Worm (Caenorhabditis elegans) whole organism, L4 larva: Measurements from ENCODE around the gene clec-221.

Source experiments
- D1046.2 ChIP-seq: fragments of 200-800 bp; sonication (Bioruptor generic); IDR thresholded peaks from 2 replicates; pipeline ENCODE4 v1.3.6; 2022; ENCODE audit warnings: missing genetic modification characterization, missing compliant biosample characterization
- T20F7.1 ChIP-seq: fragments of 200-800 bp; sonication (Bioruptor generic); optimal IDR thresholded peaks from 2 replicates; lab custom pipeline; 2018; ENCODE audit warnings: mild to moderate bottlenecking, missing genetic modification characterization, missing compliant biosample characterization
- T26A8.4 ChIP-seq: fragments of 200-800 bp; sonication (Bioruptor generic); IDR thresholded peaks from 2 replicates; pipeline ENCODE4 v1.3.6; 2022; ENCODE audit warnings: missing genetic modification characterization, missing compliant biosample characterization
- Y105C5A.15 ChIP-seq: fragments of 200-800 bp; sonication (Bioruptor generic); IDR thresholded peaks from 2 replicates; pipeline ENCODE4 v1.3.6; 2022; ENCODE audit warnings: missing genetic modification characterization, missing compliant biosample characterization
- Y5F2A.4 ChIP-seq: fragments of 200-800 bp; sonication (Bioruptor generic); optimal IDR thresholded peaks from 2 replicates; lab custom pipeline; 2018; ENCODE audit warnings: mild to moderate bottlenecking, missing genetic modification characterization, missing compliant biosample characterization
- ZK337.2 ChIP-seq: fragments of 200-800 bp; sonication (Bioruptor generic); IDR thresholded peaks from 2 replicates; pipeline ENCODE4 v1.3.6; 2022; ENCODE audit warnings: missing genetic modification reagents, missing genetic modification characterization, missing compliant biosample characterization
- ZK546.5 ChIP-seq, 2 experiments: sonication (generic microtip); optimal IDR thresholded peaks; 2 replicates each; lab custom pipeline; 2017; ENCODE audit warnings: missing biosample characterization in 2 of 2, missing genetic modification characterization in 2 of 2
- aha-1 ChIP-seq: fragments of 150-350 bp; peaks from one replicate; lab custom pipeline; 2014; ENCODE audit warnings: missing biosample characterization, missing genetic modification characterization
- ama-1 ChIP-seq: fragments of 150-350 bp; optimal IDR thresholded peaks from 2 replicates; lab custom pipeline; 2014; ENCODE audit warnings: inconsistent platforms, mixed read lengths
- ceh-44 ChIP-seq: fragments of 200-800 bp; sonication (Bioruptor generic); IDR thresholded peaks from 2 replicates; pipeline ENCODE4 v1.3.6; 2022; ENCODE audit warnings: missing genetic modification reagents, missing genetic modification characterization, missing compliant biosample characterization
- ceh-82 ChIP-seq: sonication (generic microtip); optimal IDR thresholded peaks from 2 replicates; lab custom pipeline; 2017; ENCODE audit warnings: missing biosample characterization, missing genetic modification characterization
- daf-12 ChIP-seq: fragments of 150-350 bp; optimal IDR thresholded peaks from 2 replicates; lab custom pipeline; 2014; ENCODE audit warnings: missing biosample characterization, missing genetic modification reagents, missing genetic modification characterization
- daf-16 ChIP-seq, 3 experiments: sonication (generic microtip); optimal IDR thresholded peaks; 2 replicates each; lab custom pipeline; 2016 to 2017; ENCODE audit warnings: missing genetic modification characterization in 3 of 3, missing genetic modification reagents in 3 of 3, mild to moderate bottlenecking in 2 of 3, missing compliant biosample characterization in 2 of 3, missing biosample characterization in 1 of 3, moderate library complexity in 1 of 3
- daf-19 ChIP-seq: fragments of 200-800 bp; sonication (Bioruptor generic); conservative IDR thresholded peaks from 2 replicates; pipeline ENCODE4 v1.3.6; 2022; ENCODE audit warnings: missing genetic modification characterization, missing compliant biosample characterization
- dmd-6 ChIP-seq: fragments of 200-800 bp; sonication (Bioruptor generic); IDR thresholded peaks from 2 replicates; pipeline ENCODE4 v1.3.6; 2022; ENCODE audit warnings: missing genetic modification reagents, missing genetic modification characterization, missing compliant biosample characterization
- dmd-8 ChIP-seq: fragments of 200-800 bp; sonication (Bioruptor generic); IDR thresholded peaks from 2 replicates; pipeline ENCODE4 v1.3.6; 2022; ENCODE audit warnings: missing genetic modification characterization, missing compliant biosample characterization
- dpl-1 ChIP-seq: fragments of 150-350 bp; optimal IDR thresholded peaks from 2 replicates; lab custom pipeline; 2014; ENCODE audit warnings: missing biosample characterization, missing genetic modification reagents, missing genetic modification characterization
- dve-1 ChIP-seq: sonication (generic microtip); optimal IDR thresholded peaks from 2 replicates; lab custom pipeline; 2017; ENCODE audit warnings: antibody characterized with exemption, mild to moderate bottlenecking, missing genetic modification characterization, missing compliant biosample characterization; ENCODE audit not compliant: insufficient read depth
- egl-27 ChIP-seq: sonication (generic microtip); optimal IDR thresholded peaks from 3 replicates; lab custom pipeline; 2017; ENCODE audit warnings: missing biosample characterization, missing genetic modification reagents, missing genetic modification characterization
- hlh-11 ChIP-seq: fragments of 200-800 bp; sonication (Bioruptor generic); optimal IDR thresholded peaks from 2 replicates; lab custom pipeline; 2018; ENCODE audit warnings: mild to moderate bottlenecking, missing genetic modification characterization, missing compliant biosample characterization
- hlh-30 ChIP-seq: sonication (generic microtip); optimal IDR thresholded peaks from 2 replicates; lab custom pipeline; 2017; ENCODE audit warnings: antibody characterized with exemption, mild to moderate bottlenecking, missing genetic modification characterization, missing compliant biosample characterization; ENCODE audit not compliant: insufficient read depth
- lin-1 ChIP-seq: fragments of 200-800 bp; sonication (Bioruptor generic); IDR thresholded peaks from 2 replicates; pipeline ENCODE4 v1.3.6; 2022; ENCODE audit warnings: missing genetic modification reagents, missing genetic modification characterization, missing compliant biosample characterization
- lin-13 ChIP-seq: fragments of 150-350 bp; optimal IDR thresholded peaks from 2 replicates; lab custom pipeline; 2014; ENCODE audit warnings: missing biosample characterization, missing genetic modification reagents, missing genetic modification characterization
- lin-29 ChIP-seq: fragments of 200-800 bp; sonication (Bioruptor generic); IDR thresholded peaks from 2 replicates; pipeline ENCODE4 v1.3.6; 2022; ENCODE audit warnings: missing genetic modification reagents, missing genetic modification characterization, missing compliant biosample characterization
- lin-39 ChIP-seq: fragments of 150-350 bp; optimal IDR thresholded peaks from 2 replicates; lab custom pipeline; 2014; ENCODE audit warnings: missing biosample characterization, missing genetic modification reagents, missing genetic modification characterization
- lsy-2 ChIP-seq, 2 experiments: fragments of 150-350 bp in 1 of 2; sonication (generic microtip) in 1 of 2; optimal IDR thresholded peaks; 2 replicates each; lab custom pipeline; 2014 to 2017; ENCODE audit warnings: missing biosample characterization in 2 of 2, missing genetic modification characterization in 2 of 2
- mdl-1 ChIP-seq, 2 experiments: fragments of 150-350 bp in 1 of 2; sonication (generic microtip) in 1 of 2; optimal IDR thresholded peaks; 2 replicates each; lab custom pipeline; 2014 to 2017; ENCODE audit warnings: missing biosample characterization in 2 of 2, missing genetic modification characterization in 2 of 2
- mes-2 ChIP-seq: sonication (generic microtip); optimal IDR thresholded peaks from 2 replicates; lab custom pipeline; 2016; ENCODE audit warnings: missing genotype, mild to moderate bottlenecking, missing genetic modification characterization, missing compliant biosample characterization; ENCODE audit not compliant: poor library complexity, severe bottlenecking
- nhr-102 ChIP-seq: sonication (generic microtip); optimal IDR thresholded peaks from 2 replicates; lab custom pipeline; 2016; ENCODE audit warnings: mild to moderate bottlenecking, missing genetic modification characterization, moderate library complexity, missing compliant biosample characterization
- nhr-111 ChIP-seq: fragments of 200-800 bp; sonication (Bioruptor generic); optimal IDR thresholded peaks from 2 replicates; lab custom pipeline; 2018; ENCODE audit warnings: mild to moderate bottlenecking, missing genetic modification characterization, missing compliant biosample characterization
- nhr-42 ChIP-seq: fragments of 200-800 bp; sonication (Bioruptor generic); IDR thresholded peaks from 2 replicates; pipeline ENCODE4 v1.3.6; 2022; ENCODE audit warnings: missing genetic modification characterization, missing compliant biosample characterization
- nhr-48 ChIP-seq: sonication (generic microtip); optimal IDR thresholded peaks from 2 replicates; lab custom pipeline; 2016; ENCODE audit warnings: mild to moderate bottlenecking, missing genetic modification characterization, missing compliant biosample characterization
- nhr-6 ChIP-seq: fragments of 150-350 bp; optimal IDR thresholded peaks from 2 replicates; lab custom pipeline; 2014; ENCODE audit warnings: missing biosample characterization, missing genetic modification characterization
- nhr-76 ChIP-seq: fragments of 150-350 bp; optimal IDR thresholded peaks from 2 replicates; lab custom pipeline; 2014; ENCODE audit warnings: missing biosample characterization, missing genetic modification characterization
- nhr-77 ChIP-seq: fragments of 150-350 bp; optimal IDR thresholded peaks from 2 replicates; lab custom pipeline; 2014; ENCODE audit warnings: missing biosample characterization, missing genetic modification characterization
- pha-4 ChIP-seq, 2 experiments: fragments of 150-350 bp in 1 of 2; fragments of 200-800 bp in 1 of 2; sonication (Bioruptor generic) in 1 of 2; IDR thresholded peaks in 1 of 2; optimal IDR thresholded peaks in 1 of 2; 2 replicates each; pipeline versions ENCODE4 v1.3.6 to Lab custom; 2014 to 2022; ENCODE audit warnings: missing genetic modification characterization in 2 of 2, missing genetic modification reagents in 2 of 2, missing biosample characterization in 1 of 2, missing compliant biosample characterization in 1 of 2
- rbr-2 ChIP-seq: sonication (generic microtip); optimal IDR thresholded peaks from 2 replicates; lab custom pipeline; 2016; ENCODE audit warnings: missing genotype, missing genetic modification characterization, missing compliant biosample characterization
- skn-1 ChIP-seq: fragments of 150-350 bp; optimal IDR thresholded peaks from 2 replicates; lab custom pipeline; 2014; ENCODE audit warnings: missing biosample characterization, missing genetic modification characterization
- snpc-4 ChIP-seq: fragments of 150-350 bp; optimal IDR thresholded peaks from 2 replicates; lab custom pipeline; 2014; ENCODE audit warnings: missing biosample characterization, missing genetic modification characterization
- spr-1 ChIP-seq: sonication (generic microtip); optimal IDR thresholded peaks from 2 replicates; lab custom pipeline; 2016; ENCODE audit warnings: mild to moderate bottlenecking, missing genetic modification characterization, missing compliant biosample characterization
- unc-39 ChIP-seq: sonication (generic microtip); optimal IDR thresholded peaks from 2 replicates; lab custom pipeline; 2017; ENCODE audit warnings: missing biosample characterization, missing genetic modification characterization
- vab-7 ChIP-seq: fragments of 200-800 bp; sonication (Bioruptor generic); IDR thresholded peaks from 2 replicates; pipeline ENCODE4 v1.3.6; 2022; ENCODE audit warnings: missing genetic modification reagents, missing genetic modification characterization, missing compliant biosample characterization
- zag-1 ChIP-seq: fragments of 150-350 bp; optimal IDR thresholded peaks from 2 replicates; lab custom pipeline; 2014; ENCODE audit warnings: missing biosample characterization, missing genetic modification characterization
- zfp-2 ChIP-seq: sonication (generic microtip); optimal IDR thresholded peaks from 2 replicates; lab custom pipeline; 2016; ENCODE audit warnings: mild to moderate bottlenecking, missing genetic modification characterization, missing compliant biosample characterization
- zfp-3 ChIP-seq: fragments of 200-800 bp; sonication (Bioruptor generic); conservative IDR thresholded peaks from 2 replicates; pipeline ENCODE4 v1.3.6; 2022; ENCODE audit warnings: missing genetic modification reagents, missing genetic modification characterization, missing compliant biosample characterization
- zip-11 ChIP-seq: fragments of 200-800 bp; sonication (Bioruptor generic); IDR thresholded peaks from 2 replicates; pipeline ENCODE4 v1.3.6; 2022; ENCODE audit warnings: missing genetic modification characterization, missing compliant biosample characterization
- zip-2 ChIP-seq: fragments of 150-350 bp; optimal IDR thresholded peaks from 2 replicates; lab custom pipeline; 2014; ENCODE audit warnings: missing biosample characterization, missing genetic modification characterization
- ztf-11 ChIP-seq: fragments of 150-350 bp; optimal IDR thresholded peaks from 2 replicates; lab custom pipeline; 2014; ENCODE audit warnings: missing biosample characterization, missing genetic modification characterization

The clec-221 gene

ce11 chrV:10958322-10958900 is 4.2 kb upstream of the clec-221 start, which contains the start of gene pigt-1 (continued):
- no peak for TF ChIP-seq Y5F2A.4 (GFP tag; lab: Kevin White, UChicago)
- TF ChIP-seq vab-7 (GFP tag; lab: Robert Waterston, UW): no peak
- peak; percentile 45 for TF ChIP-seq T20F7.1
- peak; percentile 50 for TF ChIP-seq mes-2

- TF ChIP-seq snpc-4: no peak
- no peak for TF ChIP-seq spr-1 (tag; lab: Kevin White, UChicago)
- 0 out of 2 replicates have a peak, but pooled peaks have one; percentile 19 for TF ChIP-seq zfp-3 (GFP tag; lab: Robert Waterston, UW)
- TF ChIP-seq zip-11 (GFP tag; lab: Robert Waterston, UW): no peak
- no peak for TF ChIP-seq egl-27 (tag; lab: Kevin White, UChicago)
- no peak for TF ChIP-seq dpl-1
- no peak for TF ChIP-seq lsy-2 (tag; optimal IDR thresholded peaks at IDR 0.05; lab: Kevin White, UChicago)
- no peak for TF ChIP-seq daf-19 (GFP tag; lab: Robert Waterston, UW)
- TF ChIP-seq ceh-82 (tag; lab: Kevin White, UChicago): no peak
- TF ChIP-seq mdl-1 (tag; optimal IDR thresholded peaks at IDR 0.05; lab: Kevin White, UChicago): no peak
- TF ChIP-seq pha-4 (GFP tag; IDR thresholded peaks at IDR 0.05; lab: Robert Waterston, UW): no peak
- no peak for TF ChIP-seq pha-4 (tag; optimal IDR thresholded peaks at IDR 0.05; lab: Kevin White, UChicago)
- TF ChIP-seq nhr-77 (tag; lab: Kevin White, UChicago): peak; percentile 39
- TF ChIP-seq skn-1 (tag; lab: Kevin White, UChicago): no peak
- peak; percentile 8 for TF ChIP-seq hlh-11 (tag; lab: Kevin White, UChicago)
- TF ChIP-seq nhr-102 (tag; lab: Kevin White, UChicago): no peak
- TF ChIP-seq dmd-8: no peak
- no peak for TF ChIP-seq Y105C5A.15
- TF ChIP-seq rbr-2 (tag; lab: Kevin White, UChicago): no peak
- no peak for TF ChIP-seq nhr-6
- peak; percentile 23; the same call in 1 of the 2 replicates for TF ChIP-seq dmd-6 (GFP tag; lab: Robert Waterston, UW)
- TF ChIP-seq lin-1: no peak
- TF ChIP-seq nhr-42 (GFP tag; lab: Robert Waterston, UW): no peak
- TF ChIP-seq aha-1 (tag; lab: Kevin White, UChicago): peak; percentile 98
- no peak for TF ChIP-seq nhr-111 (GFP tag; lab: Kevin White, UChicago)
- no peak for TF ChIP-seq nhr-48 (tag; lab: Kevin White, UChicago)
- TF ChIP-seq ama-1 (lab: Kevin White, UChicago): no peak
- no peak for TF ChIP-seq lin-13 (GFP tag; lab: Kevin White, UChicago)
- no peak for TF ChIP-seq T26A8.4 (GFP tag; lab: Robert Waterston, UW)
- TF ChIP-seq daf-16 (GFP tag; optimal IDR thresholded peaks at IDR 0.05; lab: Kevin White, UChicago): no peak
- TF ChIP-seq daf-16 (tag; optimal IDR thresholded peaks at IDR 0.05; lab: Kevin White, UChicago): peak; percentile 17
- TF ChIP-seq dve-1 (tag; lab: Kevin White, UChicago): peak; percentile 36
- no peak for TF ChIP-seq vab-7 (GFP tag; lab: Robert Waterston, UW)
- no peak for TF ChIP-seq ceh-44 (GFP tag; lab: Robert Waterston, UW)
- TF ChIP-seq zfp-2 (tag; lab: Kevin White, UChicago): no peak
- no peak for TF ChIP-seq lin-39 (tag; lab: Kevin White, UChicago)
- TF ChIP-seq D1046.2 (GFP tag; lab: Robert Waterston, UW): no peak
- no peak for TF ChIP-seq ZK546.5 (tag; optimal IDR thresholded peaks at IDR 0.05; lab: Kevin White, UChicago)
- no peak for TF ChIP-seq unc-39 (tag; lab: Kevin White, UChicago)
- no peak for TF ChIP-seq hlh-30 (tag; lab: Kevin White, UChicago)
- TF ChIP-seq zip-2 (tag; lab: Kevin White, UChicago): no peak
- no peak for TF ChIP-seq zag-1
- no peak for TF ChIP-seq ztf-11 (tag; lab: Kevin White, UChicago)
- TF ChIP-seq nhr-76: no peak
- no peak for TF ChIP-seq ZK337.2
- TF ChIP-seq lin-29 (GFP tag; lab: Robert Waterston, UW): no peak
- TF ChIP-seq daf-12 (tag; lab: Kevin White, UChicago): no peak
Measured at ce11 chrV:10955681-10956476, 1.6 kb upstream of the clec-221 start, which contains the start of gene F17C11.13. TSS of gene F17C11.13 (plus strand) at chrV:10955923.
